Worm (Caenorhabditis elegans) whole organism, L2 larva: ENCODE measurements around the gene fipr-13.

Experiments used
- C34F6.9 ChIP-seq: fragments of 150-350 bp; optimal IDR thresholded peaks from 2 replicates; lab custom pipeline; 2014; ENCODE audit warnings: missing biosample characterization, missing genetic modification characterization
- F13H6.1 ChIP-seq: sonication (generic microtip); optimal IDR thresholded peaks from 2 replicates; lab custom pipeline; 2016; ENCODE audit warnings: missing genetic modification characterization, missing compliant biosample characterization
- ZK546.5 ChIP-seq: sonication (generic microtip); optimal IDR thresholded peaks from 2 replicates; lab custom pipeline; 2017; ENCODE audit warnings: missing biosample characterization, missing genetic modification characterization
- alr-1 ChIP-seq: fragments of 150-350 bp; optimal IDR thresholded peaks from 2 replicates; lab custom pipeline; 2014; ENCODE audit warnings: missing biosample characterization, missing genetic modification characterization
- aly-2 ChIP-seq: fragments of 150-350 bp; optimal IDR thresholded peaks from 2 replicates; lab custom pipeline; 2014; ENCODE audit warnings: missing biosample characterization, missing genetic modification characterization
- ama-1 ChIP-seq: fragments of 150-350 bp; optimal IDR thresholded peaks from 2 replicates; lab custom pipeline; 2018; ENCODE audit warnings: inconsistent platforms
- blmp-1 ChIP-seq: sonication (generic microtip); optimal IDR thresholded peaks from 2 replicates; lab custom pipeline; 2017; ENCODE audit warnings: missing genetic modification characterization, mild to moderate bottlenecking, missing compliant biosample characterization, antibody characterized with exemption, moderate library complexity; ENCODE audit not compliant: insufficient read depth
- ceh-16 ChIP-seq: fragments of 150-350 bp; optimal IDR thresholded peaks from 2 replicates; lab custom pipeline; 2014; ENCODE audit warnings: missing biosample characterization, missing genetic modification characterization
- ceh-82 ChIP-seq: fragments of 150-350 bp; optimal IDR thresholded peaks from 2 replicates; lab custom pipeline; 2014; ENCODE audit warnings: missing biosample characterization, missing genetic modification characterization
- crh-2 ChIP-seq: sonication (generic microtip); optimal IDR thresholded peaks from 2 replicates; lab custom pipeline; 2017; ENCODE audit warnings: missing biosample characterization, missing genetic modification characterization
- dmd-4 ChIP-seq: sonication (generic microtip); optimal IDR thresholded peaks from 2 replicates; lab custom pipeline; 2017; ENCODE audit warnings: missing biosample characterization, missing genetic modification characterization
- elt-1 ChIP-seq: fragments of 150-350 bp; optimal IDR thresholded peaks from 2 replicates; lab custom pipeline; 2014; ENCODE audit warnings: missing biosample characterization, missing genetic modification characterization
- elt-3 ChIP-seq: sonication (generic microtip); optimal IDR thresholded peaks from 2 replicates; lab custom pipeline; 2017; ENCODE audit warnings: missing biosample characterization, missing genetic modification characterization
- fos-1 ChIP-seq: fragments of 150-350 bp; optimal IDR thresholded peaks from 2 replicates; lab custom pipeline; 2014; ENCODE audit warnings: missing biosample characterization, missing genetic modification characterization
- gmeb-1 ChIP-seq: fragments of 150-350 bp; optimal IDR thresholded peaks from 2 replicates; lab custom pipeline; 2014; ENCODE audit warnings: missing biosample characterization, missing genetic modification characterization
- lin-11 ChIP-seq: fragments of 150-350 bp; sonication (generic microtip); optimal IDR thresholded peaks from 2 replicates; lab custom pipeline; 2014; ENCODE audit warnings: missing biosample characterization, missing genetic modification characterization, inconsistent platforms, mixed read lengths
- lsy-2 ChIP-seq, 2 experiments: fragments of 150-350 bp in 1 of 2; sonication (generic microtip) in 1 of 2; optimal IDR thresholded peaks; 2 replicates each; lab custom pipeline; 2014 to 2017; ENCODE audit warnings: missing biosample characterization in 2 of 2, missing genetic modification characterization in 2 of 2
- mab-5 ChIP-seq: fragments of 150-350 bp; optimal IDR thresholded peaks from 2 replicates; lab custom pipeline; 2014; ENCODE audit warnings: missing biosample characterization, missing genetic modification characterization
- mbf-1 ChIP-seq: sonication (generic microtip); optimal IDR thresholded peaks from 2 replicates; lab custom pipeline; 2017; ENCODE audit warnings: missing biosample characterization, missing genetic modification characterization
- mdl-1 ChIP-seq, 2 experiments: fragments of 150-350 bp in 1 of 2; sonication (generic microtip) in 1 of 2; optimal IDR thresholded peaks; 2 replicates each; lab custom pipeline; 2017; ENCODE audit warnings: missing biosample characterization in 2 of 2, missing genetic modification characterization in 2 of 2
- nhr-11 ChIP-seq: fragments of 150-350 bp; optimal IDR thresholded peaks from 2 replicates; lab custom pipeline; 2014; ENCODE audit warnings: missing biosample characterization, missing genetic modification characterization
- nhr-12 ChIP-seq: fragments of 150-350 bp; optimal IDR thresholded peaks from 2 replicates; lab custom pipeline; 2014; ENCODE audit warnings: missing biosample characterization, missing genetic modification characterization
- nhr-129 ChIP-seq: fragments of 150-350 bp; optimal IDR thresholded peaks from 2 replicates; lab custom pipeline; 2014; ENCODE audit warnings: missing biosample characterization, missing genetic modification characterization
- nhr-21 ChIP-seq: fragments of 150-350 bp; optimal IDR thresholded peaks from 2 replicates; lab custom pipeline; 2014; ENCODE audit warnings: missing biosample characterization, missing genetic modification characterization
- nhr-23 ChIP-seq: fragments of 150-350 bp; optimal IDR thresholded peaks from 2 replicates; lab custom pipeline; 2014; ENCODE audit warnings: missing biosample characterization, missing genetic modification reagents, missing genetic modification characterization
- nhr-237 ChIP-seq: fragments of 150-350 bp; optimal IDR thresholded peaks from 2 replicates; lab custom pipeline; 2014; ENCODE audit warnings: missing biosample characterization, missing genetic modification characterization
- nhr-6 ChIP-seq: fragments of 150-350 bp; optimal IDR thresholded peaks from 2 replicates; lab custom pipeline; 2014; ENCODE audit warnings: missing biosample characterization, missing genetic modification characterization
- peb-1 ChIP-seq: fragments of 150-350 bp; optimal IDR thresholded peaks from 2 replicates; lab custom pipeline; 2014; ENCODE audit warnings: missing biosample characterization, missing genetic modification characterization
- skn-1 ChIP-seq: sonication (generic microtip); optimal IDR thresholded peaks from 2 replicates; lab custom pipeline; 2017; ENCODE audit warnings: missing biosample characterization, missing genetic modification characterization
- sma-3 ChIP-seq: sonication (generic microtip); optimal IDR thresholded peaks from 2 replicates; lab custom pipeline; 2016; ENCODE audit warnings: missing genetic modification reagents, missing genetic modification characterization, missing compliant biosample characterization
- sma-9 ChIP-seq, 2 experiments: fragments of 150-350 bp in 1 of 2; sonication (generic microtip) in 1 of 2; optimal IDR thresholded peaks; 2 replicates each; lab custom pipeline; 2014 to 2016; ENCODE audit warnings: missing genetic modification characterization in 2 of 2, mild to moderate bottlenecking in 1 of 2, missing biosample characterization in 1 of 2, missing compliant biosample characterization in 1 of 2, missing genetic modification reagents in 1 of 2, moderate library complexity in 1 of 2
- snpc-4 ChIP-seq: fragments of 150-350 bp; optimal IDR thresholded peaks from 2 replicates; lab custom pipeline; 2014; ENCODE audit warnings: missing biosample characterization, missing genetic modification characterization
- unc-55 ChIP-seq: fragments of 150-350 bp; sonication (generic microtip); optimal IDR thresholded peaks from 3 replicates; lab custom pipeline; 2014; ENCODE audit warnings: missing biosample characterization, missing genetic modification reagents, missing genetic modification characterization
- unc-62 ChIP-seq: fragments of 150-350 bp; optimal IDR thresholded peaks from 2 replicates; lab custom pipeline; 2014; ENCODE audit warnings: missing biosample characterization, missing genetic modification reagents, missing genetic modification characterization
- zag-1 ChIP-seq: fragments of 150-350 bp; optimal IDR thresholded peaks from 2 replicates; lab custom pipeline; 2014; ENCODE audit warnings: missing biosample characterization, missing genetic modification characterization
- ztf-1 ChIP-seq: fragments of 200-800 bp; sonication (Bioruptor generic); conservative IDR thresholded peaks from 2 replicates; pipeline ENCODE4 v1.3.6; 2022; ENCODE audit warnings: missing genetic modification characterization, missing compliant biosample characterization
- ztf-4 ChIP-seq: fragments of 150-350 bp; optimal IDR thresholded peaks from 2 replicates; lab custom pipeline; 2014; ENCODE audit warnings: missing biosample characterization, missing genetic modification characterization

Gene fipr-13

ce11 chrV:10064221-10064620 is at the start of gene fipr-13:
Gene fipr-13 (plus strand): TSS chrV:10064521.
- no peak for TF ChIP-seq sma-3
- TF ChIP-seq blmp-1 (tag; lab: Kevin White, UChicago) = no peak
- no peak for TF ChIP-seq ztf-4
- TF ChIP-seq nhr-12 = no peak

DNA sequence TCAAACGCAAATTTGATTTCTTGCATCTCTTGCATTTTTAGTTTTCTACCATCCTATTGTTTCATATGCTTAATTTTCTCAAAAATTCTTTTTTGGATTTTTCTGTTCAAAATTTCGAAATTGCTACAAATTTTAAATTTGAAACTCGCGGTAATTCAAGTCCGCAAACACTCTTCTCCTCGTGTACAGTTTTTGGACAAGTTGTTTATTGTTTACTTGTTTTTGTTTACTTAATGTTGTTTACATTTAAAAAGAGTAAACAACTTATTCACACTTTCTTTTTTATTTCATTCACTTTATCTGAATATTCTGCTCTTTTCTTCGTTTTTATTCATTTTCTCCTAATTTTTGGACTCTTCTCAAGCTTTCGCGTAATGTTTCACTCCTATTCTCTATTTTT is 46.0 kb upstream of the fipr-13 start:
- no peak for TF ChIP-seq crh-2 (tag; lab: Kevin White, UChicago)
- TF ChIP-seq nhr-21 (tag; lab: Kevin White, UChicago) = no peak
- no peak for TF ChIP-seq elt-1 (tag; lab: Kevin White, UChicago)
- TF ChIP-seq C34F6.9 (tag; lab: Kevin White, UChicago) = no peak

DNA sequence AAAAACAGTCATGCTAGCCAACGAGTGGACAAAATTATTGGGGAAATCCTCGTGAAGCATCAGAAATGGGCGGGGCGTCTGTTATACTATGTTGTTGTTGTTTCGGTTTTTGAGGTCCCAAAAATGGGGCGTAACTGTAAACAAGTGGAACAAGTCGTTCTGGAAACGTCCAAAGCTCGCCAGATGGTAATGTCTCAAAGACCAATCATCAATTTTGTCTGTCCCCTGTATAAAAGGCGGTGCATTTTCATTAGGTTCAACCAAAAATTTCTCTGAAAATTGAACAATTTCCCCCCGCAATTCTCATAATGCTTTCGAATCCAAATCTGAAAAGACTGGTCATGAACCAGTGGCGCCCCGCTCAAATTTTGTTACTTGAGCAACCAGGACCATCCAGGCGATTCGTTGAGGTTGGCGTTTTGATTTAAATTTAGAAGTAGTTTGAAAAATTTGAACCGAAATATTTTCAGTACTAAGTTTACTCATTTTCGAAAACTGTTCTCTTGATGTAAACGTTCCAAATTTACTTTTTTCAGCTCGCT is 45.2 kb upstream of the fipr-13 start:
- TF ChIP-seq ceh-82 (tag; lab: Kevin White, UChicago) (no peak), nhr-11 (tag; lab: Kevin White, UChicago) (no peak), elt-1 (tag; lab: Kevin White, UChicago) (no peak), mbf-1 (tag; lab: Kevin White, UChicago) (no peak), snpc-4 (tag; lab: Kevin White, UChicago) (no peak), zag-1 (tag; lab: Kevin White, UChicago) (no peak), mab-5 (no peak), F13H6.1 (tag; lab: Kevin White, UChicago) (no peak), sma-9 (GFP tag; optimal IDR thresholded peaks at IDR 0.05; lab: Kevin White, UChicago) (no peak), sma-9 (tag; optimal IDR thresholded peaks at IDR 0.05; lab: Kevin White, UChicago) (no peak)

ce11 chrV:10019934-10020333 is 44.4 kb upstream of the fipr-13 start:
- TF ChIP-seq peb-1 = no peak
- no peak for TF ChIP-seq skn-1 (tag; lab: Kevin White, UChicago)
- no peak for TF ChIP-seq crh-2 (tag; lab: Kevin White, UChicago)
- no peak for TF ChIP-seq elt-1 (tag; lab: Kevin White, UChicago)
- no peak for TF ChIP-seq elt-3
- no peak for TF ChIP-seq ztf-1
- no peak for TF ChIP-seq mbf-1 (tag; lab: Kevin White, UChicago)
- TF ChIP-seq nhr-12 = no peak
- TF ChIP-seq unc-55 = peak; percentile 26
- no peak for TF ChIP-seq fos-1 (tag; lab: Kevin White, UChicago)
- no peak for TF ChIP-seq mab-5
- no peak for TF ChIP-seq ztf-4
- peak; percentile 28 for TF ChIP-seq C34F6.9 (tag; lab: Kevin White, UChicago)
- TF ChIP-seq nhr-23 = no peak
- peak in 1 of 2 experiments; percentile 31 for TF ChIP-seq lsy-2 (tag; optimal IDR thresholded peaks at IDR 0.05; lab: Kevin White, UChicago)
- no peak for TF ChIP-seq zag-1 (tag; lab: Kevin White, UChicago)
- no peak for TF ChIP-seq ZK546.5 (tag; lab: Kevin White, UChicago)
- TF ChIP-seq gmeb-1 (tag; lab: Kevin White, UChicago) = no peak
- TF ChIP-seq ceh-82 (tag; lab: Kevin White, UChicago) = no peak
- TF ChIP-seq nhr-6 (tag; lab: Kevin White, UChicago) = no peak
- TF ChIP-seq nhr-21 (tag; lab: Kevin White, UChicago) = no peak
- peak; percentile 60 for TF ChIP-seq nhr-129
- no peak for TF ChIP-seq lin-11
- no peak for TF ChIP-seq ama-1 (lab: Kevin White, UChicago)
- no peak for TF ChIP-seq F13H6.1 (tag; lab: Kevin White, UChicago)
- TF ChIP-seq unc-62 (GFP tag; lab: Kevin White, UChicago) = no peak
- no peak for TF ChIP-seq dmd-4 (tag; lab: Kevin White, UChicago)
- TF ChIP-seq alr-1 (tag; lab: Kevin White, UChicago) = no peak
- peak in 1 of 2 experiments; percentile 47 for TF ChIP-seq mdl-1 (tag; optimal IDR thresholded peaks at IDR 0.05; lab: Kevin White, UChicago)
- no peak for TF ChIP-seq nhr-237
- TF ChIP-seq ceh-16 (tag; lab: Kevin White, UChicago) = no peak
- TF ChIP-seq sma-9 (GFP tag; optimal IDR thresholded peaks at IDR 0.05; lab: Kevin White, UChicago) = peak; percentile 59
- TF ChIP-seq sma-9 (tag; optimal IDR thresholded peaks at IDR 0.05; lab: Kevin White, UChicago) = no peak
- no peak for TF ChIP-seq aly-2 (tag; lab: Kevin White, UChicago)
